Fruit fly (Drosophila melanogaster): Measurements from ENCODE around the gene CG4476.
A peak's percentile ranks its signal among the peaks of the same experiment; 100 is the strongest.

CG4476 gene

dm6 chr3L:9211302-9211930 is at the start of gene CG4476:
Gene CG4476 (plus strand): TSS chr3L:9211880.
- TF ChIP-seq cic (GFP tag; optimal IDR thresholded peaks at IDR 0.05), result peak; percentile 43
- no peak for TF ChIP-seq CG14711 (tag; optimal IDR thresholded peaks at IDR 0.05)
- TF ChIP-seq CG12768 (GFP tag; optimal IDR thresholded peaks at IDR 0.05), result no peak

DNA sequence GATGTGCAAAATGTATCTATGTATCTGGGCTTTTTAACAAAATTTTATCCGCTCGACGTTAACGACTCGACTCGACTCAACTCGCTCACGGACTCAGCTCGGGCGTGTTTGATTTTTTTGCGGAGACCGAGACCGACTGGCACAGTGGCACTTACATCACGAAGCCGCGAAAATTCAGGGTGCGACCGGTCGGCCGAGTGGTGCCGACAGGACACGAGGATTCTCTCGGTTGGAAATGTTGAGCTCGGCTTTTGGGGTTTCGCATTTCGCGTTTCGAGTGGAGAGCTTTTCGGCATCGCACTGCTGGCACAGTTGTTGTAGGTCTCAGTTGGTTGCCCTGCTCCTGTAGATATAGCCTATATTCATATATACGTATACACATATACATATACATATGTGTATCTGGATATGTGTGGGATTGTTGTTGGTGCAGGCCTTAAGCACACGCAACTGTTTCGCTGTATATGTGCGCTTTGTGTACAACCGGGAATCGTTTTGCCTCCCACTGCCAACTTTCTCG is 29.6 kb upstream of the CG4476 start, which contains the start of gene Rdl:
Gene Rdl, minus strand, starts transcription at position 97 of the 520 bp plus-strand sequence.
- no peak for TF ChIP-seq cic (GFP tag; optimal IDR thresholded peaks at IDR 0.05)
- TF ChIP-seq CG11617 (GFP tag; optimal IDR thresholded peaks at IDR 0.05), result no peak
- TF ChIP-seq CG14711 (tag; optimal IDR thresholded peaks at IDR 0.05), result no peak
- TF ChIP-seq toe (GFP tag; optimal IDR thresholded peaks at IDR 0.05), result no peak
- TF ChIP-seq Crg-1 (GFP tag; optimal IDR thresholded peaks at IDR 0.05), result no peak
- no peak for TF ChIP-seq cnc (optimal IDR thresholded peaks at IDR 0.05)
- TF ChIP-seq CG12768 (GFP tag; optimal IDR thresholded peaks at IDR 0.05), result no peak
- TF ChIP-seq CG5204 (GFP tag; optimal IDR thresholded peaks at IDR 0.05), result no peak
- no peak for TF ChIP-seq CG1620 (GFP tag; optimal IDR thresholded peaks at IDR 0.05)
- TF ChIP-seq CG7101 (tag; optimal IDR thresholded peaks at IDR 0.05), result no peak
- TF ChIP-seq ovo (GFP tag; optimal IDR thresholded peaks at IDR 0.05), result no peak
- TF ChIP-seq kay (GFP tag; ENCODE audit: borderline replicate concordance), result no peak
- no peak for TF ChIP-seq tj (GFP tag; optimal IDR thresholded peaks at IDR 0.05)
- no peak for TF ChIP-seq Clk (GFP tag; optimal IDR thresholded peaks at IDR 0.05)
- no peak for TF ChIP-seq bab1 (GFP tag; optimal IDR thresholded peaks at IDR 0.05)
- TF ChIP-seq CG33017 (tag; optimal IDR thresholded peaks at IDR 0.05), result no peak
- no peak for TF ChIP-seq CG7045 (GFP tag; optimal IDR thresholded peaks at IDR 0.05)
- no peak for TF ChIP-seq pad (GFP tag; optimal IDR thresholded peaks at IDR 0.05)
- TF ChIP-seq Hr96 (GFP tag; optimal IDR thresholded peaks at IDR 0.05), result no peak
- no peak for TF ChIP-seq Mnt (GFP tag; optimal IDR thresholded peaks at IDR 0.05)

DNA sequence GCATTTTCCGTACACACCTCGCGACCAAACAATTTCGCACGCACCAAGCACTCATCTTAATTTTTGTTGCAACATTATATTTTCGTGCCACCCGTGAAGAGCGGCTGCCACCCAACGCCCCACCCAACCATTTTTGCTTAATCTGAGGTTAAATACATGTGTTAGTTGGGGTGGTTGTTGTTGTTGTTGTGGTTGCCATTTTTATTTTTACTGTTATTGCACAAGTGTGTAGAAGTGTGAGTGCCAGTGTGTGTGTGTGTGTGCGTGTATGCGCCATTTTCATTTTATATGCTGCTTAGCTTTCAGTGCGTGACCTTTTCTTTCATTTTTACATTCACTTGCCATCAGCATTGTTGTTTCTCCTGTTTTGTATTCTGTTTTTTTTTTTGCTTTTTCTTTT is 23.1 kb upstream of the CG4476 start:
- no peak for TF ChIP-seq cnc (optimal IDR thresholded peaks at IDR 0.05)
- no peak for TF ChIP-seq tj (GFP tag; optimal IDR thresholded peaks at IDR 0.05)
- no peak for TF ChIP-seq Mnt (GFP tag; optimal IDR thresholded peaks at IDR 0.05)
- no peak for TF ChIP-seq Hr96 (GFP tag; optimal IDR thresholded peaks at IDR 0.05)
- no peak for TF ChIP-seq Crg-1 (GFP tag; optimal IDR thresholded peaks at IDR 0.05)
- no peak for TF ChIP-seq CG14711 (tag; optimal IDR thresholded peaks at IDR 0.05)
- TF ChIP-seq ovo (GFP tag; optimal IDR thresholded peaks at IDR 0.05), result no peak
- TF ChIP-seq Clk (GFP tag; optimal IDR thresholded peaks at IDR 0.05), result no peak
- no peak for TF ChIP-seq CG7045 (GFP tag; optimal IDR thresholded peaks at IDR 0.05)
- TF ChIP-seq CG1620 (GFP tag; optimal IDR thresholded peaks at IDR 0.05), result no peak
- TF ChIP-seq CG7101 (tag; optimal IDR thresholded peaks at IDR 0.05), result no peak
- TF ChIP-seq kay (GFP tag; ENCODE audit: borderline replicate concordance), result no peak
- no peak for TF ChIP-seq CG33017 (tag; optimal IDR thresholded peaks at IDR 0.05)
- TF ChIP-seq cic (GFP tag; optimal IDR thresholded peaks at IDR 0.05), result no peak
- TF ChIP-seq toe (GFP tag; optimal IDR thresholded peaks at IDR 0.05), result no peak
- no peak for TF ChIP-seq CG12768 (GFP tag; optimal IDR thresholded peaks at IDR 0.05)
- TF ChIP-seq pad (GFP tag; optimal IDR thresholded peaks at IDR 0.05), result no peak
- TF ChIP-seq CG5204 (GFP tag; optimal IDR thresholded peaks at IDR 0.05), result no peak

- peak; percentile 45 for TF ChIP-seq CG7045 (GFP tag; optimal IDR thresholded peaks at IDR 0.05)
- no peak for TF ChIP-seq Clk (GFP tag; optimal IDR thresholded peaks at IDR 0.05)
Observed at dm6 chr3L:9193003-9193402, 18.7 kb upstream of the CG4476 start.

DNA sequence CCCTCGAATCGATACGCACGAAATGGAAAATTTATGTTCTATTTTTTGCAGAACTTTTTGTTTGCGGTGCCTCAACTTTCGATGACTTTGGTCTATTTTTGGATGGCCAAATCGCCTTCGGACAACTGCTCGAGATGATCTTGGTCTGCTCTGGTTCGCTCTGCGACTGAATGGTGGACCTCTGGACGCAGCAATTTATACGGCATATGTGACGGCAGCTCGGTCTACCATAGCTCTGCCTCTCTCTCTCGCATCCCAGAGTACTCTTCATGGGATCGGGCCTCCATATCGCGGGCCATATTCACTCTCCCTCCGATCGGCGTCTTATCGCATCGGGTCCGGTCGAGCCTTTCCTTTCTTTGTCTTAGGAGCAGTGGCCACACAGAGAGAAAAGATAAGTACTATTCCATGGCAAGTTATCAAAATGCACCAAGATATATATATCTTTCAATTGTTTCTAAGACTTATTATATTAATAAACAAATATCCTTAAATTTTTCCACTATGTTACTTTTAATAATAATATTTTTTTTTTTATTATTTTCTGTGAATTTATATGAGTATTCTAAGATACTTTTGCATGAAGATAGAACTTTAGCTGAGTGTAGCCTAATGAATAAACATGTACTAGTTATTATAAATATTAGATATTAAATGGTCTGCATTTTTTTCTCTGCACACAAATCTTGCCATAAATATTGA is 2.8 kb upstream of the CG4476 start, which contains the start of gene Slc45-1:
Gene Slc45-1, minus strand, starts transcription at position 150 of the 702 bp plus-strand sequence.
- TF ChIP-seq CG5204 (GFP tag; optimal IDR thresholded peaks at IDR 0.05) (no peak), CG33017 (tag; optimal IDR thresholded peaks at IDR 0.05) (no peak), cnc (optimal IDR thresholded peaks at IDR 0.05) (no peak), CG7101 (tag; optimal IDR thresholded peaks at IDR 0.05) (no peak), CG1620 (GFP tag; optimal IDR thresholded peaks at IDR 0.05) (no peak), tj (GFP tag; optimal IDR thresholded peaks at IDR 0.05) (no peak), cic (GFP tag; optimal IDR thresholded peaks at IDR 0.05) (no peak), CG12768 (GFP tag; optimal IDR thresholded peaks at IDR 0.05) (no peak), Mnt (GFP tag; optimal IDR thresholded peaks at IDR 0.05) (no peak), toe (GFP tag; optimal IDR thresholded peaks at IDR 0.05) (no peak), kay (GFP tag; ENCODE audit: borderline replicate concordance) (no peak), ovo (GFP tag; optimal IDR thresholded peaks at IDR 0.05) (no peak)

- TF ChIP-seq Mnt (GFP tag; optimal IDR thresholded peaks at IDR 0.05) (no peak), kay (GFP tag; ENCODE audit: borderline replicate concordance) (no peak), tj (GFP tag; optimal IDR thresholded peaks at IDR 0.05) (no peak), pad (GFP tag; optimal IDR thresholded peaks at IDR 0.05) (no peak), cic (GFP tag; optimal IDR thresholded peaks at IDR 0.05) (peak; percentile 22), CG7101 (tag; optimal IDR thresholded peaks at IDR 0.05) (no peak), Hr96 (GFP tag; optimal IDR thresholded peaks at IDR 0.05) (peak; percentile 1), Crg-1 (GFP tag; optimal IDR thresholded peaks at IDR 0.05) (no peak), cnc (optimal IDR thresholded peaks at IDR 0.05) (no peak)
Observed at dm6 chr3L:9209665-9210064, 2.0 kb upstream of the CG4476 start.
